Worm (Caenorhabditis elegans): ENCODE results near the gene col-115.

The col-115 gene

DNA sequence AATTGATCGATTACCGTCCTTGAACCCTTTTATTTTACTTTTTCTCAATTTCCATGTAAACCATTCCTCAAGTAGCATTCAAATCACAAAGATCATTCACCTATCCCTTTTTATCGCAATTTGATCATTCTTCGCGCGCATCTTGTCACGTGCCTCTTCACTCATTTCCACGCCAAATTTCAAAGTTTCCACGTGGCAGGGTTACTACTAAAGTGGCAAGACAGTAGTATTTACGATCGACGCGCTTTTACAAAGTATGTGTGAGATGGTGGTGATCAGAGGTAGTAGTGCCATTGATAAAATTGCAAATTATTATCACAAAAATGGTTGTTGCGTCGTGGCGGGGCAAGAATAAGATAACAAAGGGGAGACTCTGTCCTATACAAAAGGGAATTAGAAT is 39.9 kb downstream of the col-115 start (continued):
- peak; percentile 9 for TF ChIP-seq ztf-4 (tag; optimal IDR thresholded peaks at IDR 0.05)
- no peak for TF ChIP-seq fkh-4 (tag; optimal IDR thresholded peaks at IDR 0.05; ENCODE audit: borderline replicate concordance)
- peak; percentile 64 for TF ChIP-seq C16A3.4 (tag; optimal IDR thresholded peaks at IDR 0.05)
- TF ChIP-seq ztf-11 (tag; optimal IDR thresholded peaks at IDR 0.05): no peak
- TF ChIP-seq aha-1 (tag; optimal IDR thresholded peaks at IDR 0.05): no peak
- TF ChIP-seq zip-4 (GFP tag; optimal IDR thresholded peaks at IDR 0.05): no peak
- peak; percentile 20 for TF ChIP-seq jun-1 (tag; optimal IDR thresholded peaks at IDR 0.05)
- TF ChIP-seq lsy-2 (tag; optimal IDR thresholded peaks at IDR 0.05): peak; percentile 57
- TF ChIP-seq mef-2 (tag; optimal IDR thresholded peaks at IDR 0.05): no peak
- TF ChIP-seq nhr-11 (tag; optimal IDR thresholded peaks at IDR 0.05): no peak
- TF ChIP-seq nhr-12 (tag; optimal IDR thresholded peaks at IDR 0.05): no peak
- TF ChIP-seq ceh-88 (GFP tag; IDR thresholded peaks at IDR 0.05): no peak
- TF ChIP-seq fkh-10 (GFP tag; optimal IDR thresholded peaks at IDR 0.05): no peak
- TF ChIP-seq unc-30 (tag; optimal IDR thresholded peaks at IDR 0.05): no peak
- no peak for TF ChIP-seq rnt-1 (tag; optimal IDR thresholded peaks at IDR 0.05)
- no peak for TF ChIP-seq ces-1 (GFP tag; optimal IDR thresholded peaks at IDR 0.05)
- TF ChIP-seq elt-3 (tag; optimal IDR thresholded peaks at IDR 0.05): peak in 5 of 6 experiments; percentile 90 to 99 (median 91)
- no peak for TF ChIP-seq efl-3 (GFP tag; optimal IDR thresholded peaks at IDR 0.05)
- no peak for TF ChIP-seq nhr-77 (tag; optimal IDR thresholded peaks at IDR 0.05)
- TF ChIP-seq aly-2 (tag; optimal IDR thresholded peaks at IDR 0.05): no peak
- TF ChIP-seq unc-86 (tag; optimal IDR thresholded peaks at IDR 0.05): no peak
- TF ChIP-seq dsc-1 (tag; optimal IDR thresholded peaks at IDR 0.05): no peak
- no peak for TF ChIP-seq tlp-1 (tag; optimal IDR thresholded peaks at IDR 0.05)
- TF ChIP-seq pax-3 (tag; optimal IDR thresholded peaks at IDR 0.05): no peak
- TF ChIP-seq nhr-237 (tag; optimal IDR thresholded peaks at IDR 0.05): no peak
- TF ChIP-seq zag-1 (tag; optimal IDR thresholded peaks at IDR 0.05): no peak
- TF ChIP-seq dpl-1 (GFP tag; optimal IDR thresholded peaks at IDR 0.05): peak; percentile 53 to 58 (median 56)
- peak; percentile 78 for TF ChIP-seq nhr-47 (tag; optimal IDR thresholded peaks at IDR 0.05)
- no peak for TF ChIP-seq vab-15 (tag; optimal IDR thresholded peaks at IDR 0.05)
- no peak for TF ChIP-seq fos-1 (tag; optimal IDR thresholded peaks at IDR 0.05)
- no peak for TF ChIP-seq skn-1 (tag; optimal IDR thresholded peaks at IDR 0.05)
- TF ChIP-seq tbx-2 (tag; optimal IDR thresholded peaks at IDR 0.05): peak; percentile 83
- no peak for TF ChIP-seq ceh-63 (GFP tag; optimal IDR thresholded peaks at IDR 0.05)
- TF ChIP-seq C34B4.2 (tag; optimal IDR thresholded peaks at IDR 0.05): no peak
- TF ChIP-seq nhr-71 (tag; optimal IDR thresholded peaks at IDR 0.05): peak; percentile 97
- no peak for TF ChIP-seq ceh-8 (GFP tag; optimal IDR thresholded peaks at IDR 0.05)
- no peak for TF ChIP-seq unc-98 (GFP tag; IDR thresholded peaks at IDR 0.05)
- no peak for TF ChIP-seq nhr-28 (tag; optimal IDR thresholded peaks at IDR 0.05)
- TF ChIP-seq ceh-82 (tag; optimal IDR thresholded peaks at IDR 0.05): peak in 1 of 3 experiments; percentile 1
- TF ChIP-seq alr-1 (tag; optimal IDR thresholded peaks at IDR 0.05; ENCODE audit: borderline replicate concordance): no peak
- peak; percentile 76 for TF ChIP-seq unc-130 (tag; optimal IDR thresholded peaks at IDR 0.05)
- TF ChIP-seq mab-9 (GFP tag; IDR thresholded peaks at IDR 0.05): no peak
- TF ChIP-seq nhr-76 (tag; optimal IDR thresholded peaks at IDR 0.05): no peak
- TF ChIP-seq hpl-2 (GFP tag; optimal IDR thresholded peaks at IDR 0.05): no peak
- peak; percentile 32 for TF ChIP-seq lir-3 (tag; optimal IDR thresholded peaks at IDR 0.05; ENCODE audit: poor library complexity)
- peak; percentile 66 for TF ChIP-seq pqm-1 (tag; optimal IDR thresholded peaks at IDR 0.05)
- TF ChIP-seq hlh-4 (tag; optimal IDR thresholded peaks at IDR 0.05): no peak
- no peak for TF ChIP-seq isw-1 (GFP tag; IDR thresholded peaks at IDR 0.05)
- peak; percentile 80 for TF ChIP-seq grh-1 (GFP tag; IDR thresholded peaks at IDR 0.05)
- TF ChIP-seq mep-1 (tag; optimal IDR thresholded peaks at IDR 0.05): peak; percentile 78
- TF ChIP-seq ceh-90 (tag; optimal IDR thresholded peaks at IDR 0.05): no peak
- TF ChIP-seq egl-27 (tag; optimal IDR thresholded peaks at IDR 0.05): no peak
- TF ChIP-seq irx-1 (tag; optimal IDR thresholded peaks at IDR 0.05): peak; percentile 56
- peak; percentile 99 for TF ChIP-seq nhr-85 (tag)
